Fruit fly (Drosophila melanogaster) Kc167 (cell line): Measurements from ENCODE around the gene CG13930.

ENCODE experiments used
- Myc ChIP-seq: fragments of >200 bp; optimal IDR thresholded peaks from 2 replicates; lab custom pipeline; 2017; ENCODE audit warnings: missing external identifiers
- psq ChIP-seq: fragments of >200 bp; optimal IDR thresholded peaks from 2 replicates; lab custom pipeline; 2017; ENCODE audit warnings: missing external identifiers

DNA sequence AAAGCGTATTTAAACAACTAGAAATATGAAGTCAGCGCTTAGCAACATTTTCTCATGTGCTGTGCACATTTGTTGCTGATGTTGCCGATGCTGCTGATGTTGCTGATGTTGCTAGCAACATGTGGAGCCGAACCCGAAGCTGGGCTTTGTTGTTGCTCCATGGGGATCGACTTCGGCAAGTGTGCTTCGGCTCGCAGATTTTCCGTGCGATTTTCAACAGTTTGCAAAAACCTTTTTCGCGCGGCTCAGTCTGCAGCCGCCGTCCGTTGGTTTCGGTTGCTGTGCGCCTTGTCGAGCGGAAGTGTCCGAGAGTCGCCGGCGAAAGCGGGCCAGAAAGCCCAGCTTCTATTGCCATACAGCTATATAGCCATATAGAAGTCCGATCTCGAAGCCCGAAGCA lies 16.0 kb upstream of the CG13930 start:
- TF ChIP-seq psq = no peak
- no peak for TF ChIP-seq Myc (lab: Kevin White, UChicago)
